Worm (Caenorhabditis elegans) whole organism, young adult: ENCODE data around the gene fbxb-43.

ENCODE experiments used
- F10E7.11 ChIP-seq: sonication (generic microtip); optimal IDR thresholded peaks from 2 replicates; lab custom pipeline; 2017; ENCODE audit warnings: mild to moderate bottlenecking, missing genetic modification characterization, moderate library complexity, missing compliant biosample characterization
- F37B4.10 ChIP-seq: fragments of 200-800 bp; sonication (Bioruptor generic); IDR thresholded peaks from 2 replicates; pipeline ENCODE4 v1.3.6; 2022; ENCODE audit warnings: missing genetic modification characterization, missing compliant biosample characterization
- F49E8.2 ChIP-seq: sonication (generic microtip); optimal IDR thresholded peaks from 3 replicates; lab custom pipeline; 2017; ENCODE audit warnings: missing genetic modification characterization, mild to moderate bottlenecking, missing compliant biosample characterization, antibody characterized with exemption, moderate library complexity; ENCODE audit not compliant: insufficient read depth
- F57A8.1 ChIP-seq: fragments of 200-800 bp; sonication (Bioruptor generic); optimal IDR thresholded peaks from 2 replicates; lab custom pipeline; 2018; ENCODE audit warnings: mild to moderate bottlenecking, missing genetic modification characterization, moderate library complexity, missing compliant biosample characterization
- K11D2.4 ChIP-seq: fragments of 200-800 bp; sonication (Bioruptor generic); IDR thresholded peaks from 2 replicates; pipeline ENCODE4 v1.3.6; 2022; ENCODE audit warnings: missing genetic modification reagents, missing genetic modification characterization, missing compliant biosample characterization
- T26A5.8 ChIP-seq: sonication (generic microtip); optimal IDR thresholded peaks from 2 replicates; lab custom pipeline; 2016; ENCODE audit warnings: missing genetic modification characterization, missing compliant biosample characterization
- Y53F4B.3 ChIP-seq: fragments of 200-800 bp; sonication (Bioruptor generic); IDR thresholded peaks from 2 replicates; pipeline ENCODE4 v1.3.6; 2022; ENCODE audit warnings: missing genetic modification reagents, missing genetic modification characterization, missing compliant biosample characterization
- Y67H2A.10 ChIP-seq: fragments of 200-800 bp; sonication (Bioruptor generic); conservative IDR thresholded peaks from 2 replicates; pipeline ENCODE4 v1.3.6; 2022; ENCODE audit warnings: missing genetic modification reagents, missing genetic modification characterization, missing compliant biosample characterization
- aptf-2 ChIP-seq: fragments of 200-800 bp; sonication (Bioruptor generic); conservative IDR thresholded peaks from 2 replicates; pipeline ENCODE4 v1.3.6; 2022; ENCODE audit warnings: missing genetic modification reagents, missing genetic modification characterization, missing compliant biosample characterization
- aptf-3 ChIP-seq: fragments of 200-800 bp; sonication (Bioruptor generic); IDR thresholded peaks from 2 replicates; pipeline ENCODE4 v1.3.6; 2022; ENCODE audit warnings: missing genetic modification characterization, missing compliant biosample characterization
- attf-5 ChIP-seq: fragments of 200-800 bp; sonication (Bioruptor generic); optimal IDR thresholded peaks from 2 replicates; lab custom pipeline; 2018; ENCODE audit warnings: mild to moderate bottlenecking, missing genetic modification characterization, missing compliant biosample characterization
- ceh-91 ChIP-seq: fragments of 200-800 bp; sonication (Bioruptor generic); IDR thresholded peaks from 2 replicates; pipeline ENCODE4 v1.3.6; 2022; ENCODE audit warnings: missing genetic modification reagents, missing genetic modification characterization, missing compliant biosample characterization
- dox-1 ChIP-seq: fragments of 200-800 bp; sonication (Bioruptor generic); IDR thresholded peaks from 2 replicates; pipeline ENCODE4 v1.3.6; 2022; ENCODE audit warnings: missing genetic modification reagents, missing genetic modification characterization, missing compliant biosample characterization
- dpff-1 ChIP-seq: sonication (generic microtip); optimal IDR thresholded peaks from 2 replicates; lab custom pipeline; 2017; ENCODE audit warnings: mild to moderate bottlenecking, missing genetic modification characterization, missing compliant biosample characterization
- dpl-1 ChIP-seq: fragments of 150-350 bp; optimal IDR thresholded peaks from 2 replicates; lab custom pipeline; 2014; ENCODE audit warnings: missing biosample characterization, missing genetic modification reagents, missing genetic modification characterization
- egl-18 ChIP-seq: fragments of 200-800 bp; sonication (Bioruptor generic); IDR thresholded peaks from 2 replicates; pipeline ENCODE4 v1.3.6; 2022; ENCODE audit warnings: missing genetic modification reagents, missing genetic modification characterization, missing compliant biosample characterization
- ets-4 ChIP-seq: fragments of 200-800 bp; sonication (Bioruptor generic); optimal IDR thresholded peaks from 2 replicates; lab custom pipeline; 2018; ENCODE audit warnings: mild to moderate bottlenecking, missing genetic modification characterization, missing compliant biosample characterization
- fkh-3 ChIP-seq: sonication (generic microtip); optimal IDR thresholded peaks from 2 replicates; lab custom pipeline; 2016; ENCODE audit warnings: mild to moderate bottlenecking, missing genetic modification characterization, missing compliant biosample characterization
- hlh-12 ChIP-seq: sonication (generic microtip); optimal IDR thresholded peaks from 2 replicates; lab custom pipeline; 2016; ENCODE audit warnings: missing genetic modification characterization, missing compliant biosample characterization
- hrde-1 ChIP-seq: sonication (generic microtip); optimal IDR thresholded peaks from 2 replicates; lab custom pipeline; 2016; ENCODE audit warnings: missing genetic modification characterization, mild to moderate bottlenecking, missing compliant biosample characterization, moderate library complexity, missing genotype, missing genetic modification reagents, borderline replicate concordance
- hsf-1 ChIP-seq: fragments of 200-800 bp; sonication (Bioruptor generic); IDR thresholded peaks from 2 replicates; pipeline ENCODE4 v1.3.6; 2022; ENCODE audit warnings: missing genetic modification reagents, missing genetic modification characterization, missing compliant biosample characterization
- let-526 ChIP-seq: fragments of 200-800 bp; sonication (Bioruptor generic); IDR thresholded peaks from 2 replicates; pipeline ENCODE4 v1.3.6; 2022; ENCODE audit warnings: missing genetic modification reagents, missing genetic modification characterization, missing compliant biosample characterization
- lin-26 ChIP-seq: fragments of 200-800 bp; sonication (Bioruptor generic); IDR thresholded peaks from 2 replicates; pipeline ENCODE4 v1.3.6; 2022; ENCODE audit warnings: missing genetic modification reagents, missing genetic modification characterization, missing compliant biosample characterization
- lsl-1 ChIP-seq: fragments of 200-800 bp; sonication (Bioruptor generic); optimal IDR thresholded peaks from 2 replicates; lab custom pipeline; 2018; ENCODE audit warnings: mild to moderate bottlenecking, missing genetic modification characterization, moderate library complexity, missing compliant biosample characterization
- madf-10 ChIP-seq: sonication (generic microtip); optimal IDR thresholded peaks from 2 replicates; lab custom pipeline; 2016; ENCODE audit warnings: mild to moderate bottlenecking, missing genetic modification characterization, missing compliant biosample characterization
- madf-6 ChIP-seq: fragments of 200-800 bp; sonication (Bioruptor generic); IDR thresholded peaks from 2 replicates; pipeline ENCODE4 v1.3.6; 2022; ENCODE audit warnings: missing genetic modification reagents, missing genetic modification characterization, missing compliant biosample characterization
- mes-4 ChIP-seq: sonication (generic microtip); optimal IDR thresholded peaks from 2 replicates; lab custom pipeline; 2016; ENCODE audit warnings: missing genotype, missing genetic modification characterization, missing compliant biosample characterization
- nfya-2 ChIP-seq: fragments of 200-800 bp; sonication (Bioruptor generic); IDR thresholded peaks from 2 replicates; pipeline ENCODE4 v1.3.6; 2022; ENCODE audit warnings: missing genetic modification reagents, missing genetic modification characterization, missing compliant biosample characterization
- nhr-120 ChIP-seq: fragments of 200-800 bp; sonication (Bioruptor generic); IDR thresholded peaks from 2 replicates; pipeline ENCODE4 v1.3.6; 2022; ENCODE audit warnings: missing genetic modification characterization, missing compliant biosample characterization
- nhr-27 ChIP-seq: fragments of 200-800 bp; sonication (Bioruptor generic); optimal IDR thresholded peaks from 2 replicates; lab custom pipeline; 2018; ENCODE audit warnings: mild to moderate bottlenecking, missing genetic modification characterization, moderate library complexity, missing compliant biosample characterization
- nhr-80 ChIP-seq: sonication (generic microtip); optimal IDR thresholded peaks from 2 replicates; lab custom pipeline; 2016; ENCODE audit warnings: missing genetic modification characterization, missing compliant biosample characterization
- nhr-90 ChIP-seq: sonication (generic microtip); optimal IDR thresholded peaks from 2 replicates; lab custom pipeline; 2016; ENCODE audit warnings: missing genotype, mild to moderate bottlenecking, missing genetic modification characterization, missing compliant biosample characterization
- rpc-1 ChIP-seq, 2 experiments: fragments of 150-350 bp in 1 of 2; sonication (generic microtip) in 1 of 2; optimal IDR thresholded peaks; 2 replicates each; lab custom pipeline; 2014 to 2018; ENCODE audit warnings: missing biosample characterization in 1 of 2, missing genetic modification characterization in 1 of 2, missing genetic modification reagents in 1 of 2, missing genotype in 1 of 2
- snpc-1.1 ChIP-seq: sonication (generic microtip); optimal IDR thresholded peaks from 2 replicates; lab custom pipeline; 2017; ENCODE audit warnings: missing genetic modification characterization, mild to moderate bottlenecking, missing compliant biosample characterization, antibody characterized with exemption, moderate library complexity, missing genotype, missing genetic modification reagents; ENCODE audit not compliant: insufficient read depth
- snpc-4 ChIP-seq, 5 experiments: fragments of 150-350 bp in 1 of 5; sonication (generic microtip) in 4 of 5; optimal IDR thresholded peaks; 2 replicates each; lab custom pipeline; 2014 to 2018; ENCODE audit warnings: missing genetic modification characterization in 5 of 5, missing biosample characterization in 3 of 5, antibody characterized with exemption in 2 of 5, mild to moderate bottlenecking in 2 of 5, missing compliant biosample characterization in 2 of 5, missing genotype in 2 of 5, moderate library complexity in 2 of 5, missing genetic modification reagents in 1 of 5
- sptf-2 ChIP-seq: fragments of 200-800 bp; sonication (Bioruptor generic); optimal IDR thresholded peaks from 2 replicates; lab custom pipeline; 2018; ENCODE audit warnings: mild to moderate bottlenecking, missing genetic modification characterization, missing compliant biosample characterization
- tbp1 ChIP-seq: fragments of 200-800 bp; sonication (Bioruptor generic); optimal IDR thresholded peaks from 2 replicates; lab custom pipeline; 2018; ENCODE audit warnings: mild to moderate bottlenecking, missing genetic modification characterization, missing compliant biosample characterization
- tbx-9 ChIP-seq: sonication (generic microtip); optimal IDR thresholded peaks from 2 replicates; lab custom pipeline; 2016; ENCODE audit warnings: borderline replicate concordance, missing genetic modification characterization, inconsistent platforms, missing compliant biosample characterization
- tlf-1 ChIP-seq: fragments of 200-800 bp; sonication (Bioruptor generic); optimal IDR thresholded peaks from 2 replicates; lab custom pipeline; 2018; ENCODE audit warnings: mild to moderate bottlenecking, missing genetic modification characterization, missing compliant biosample characterization
- xnd-1 ChIP-seq: sonication (generic microtip); optimal IDR thresholded peaks from 2 replicates; lab custom pipeline; 2016; ENCODE audit warnings: missing genotype, missing genetic modification reagents, missing genetic modification characterization, missing compliant biosample characterization
- zim-3 ChIP-seq: sonication (generic microtip); optimal IDR thresholded peaks from 2 replicates; lab custom pipeline; 2017; ENCODE audit warnings: mild to moderate bottlenecking, missing genetic modification characterization, moderate library complexity, missing compliant biosample characterization
- ztf-6 ChIP-seq: fragments of 200-800 bp; sonication (Bioruptor generic); IDR thresholded peaks from 2 replicates; pipeline ENCODE4 v1.3.6; 2022; ENCODE audit warnings: missing genetic modification reagents, missing genetic modification characterization, missing compliant biosample characterization

Gene fbxb-43

DNA sequence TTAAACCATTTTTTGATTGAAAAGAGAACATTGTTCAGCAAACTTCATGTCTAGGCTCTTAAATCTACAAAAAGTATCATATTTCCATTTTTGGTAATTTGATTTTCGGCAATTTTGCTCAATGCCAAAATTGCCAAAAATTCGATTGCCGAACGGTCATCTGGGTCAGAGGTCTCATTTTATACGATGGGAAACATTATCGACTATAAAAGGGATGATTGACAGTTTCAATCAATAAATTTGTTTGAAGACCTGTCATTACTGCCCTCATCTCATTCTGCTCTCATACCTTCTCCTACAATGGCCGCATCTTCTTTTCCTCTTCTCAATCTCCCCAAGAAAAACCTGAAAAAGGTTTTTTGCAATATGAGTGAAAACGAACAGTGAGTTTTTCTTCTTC lies 25.8 kb downstream of the fbxb-43 start, which contains the start of gene K05F6.14:
K05F6.14 (plus strand) TSS at position 301 of the 400 bp plus-strand sequence.
- TF ChIP-seq dox-1 (no peak), Y53F4B.3 (no peak), egl-18 (no peak), F49E8.2 (tag; lab: Kevin White, UChicago) (no peak), xnd-1 (tag; lab: Kevin White, UChicago) (no peak), nhr-90 (tag; lab: Kevin White, UChicago) (no peak), nhr-80 (tag; lab: Kevin White, UChicago) (no peak), tbp1 (GFP tag; lab: Kevin White, UChicago) (no peak), sptf-2 (GFP tag; lab: Kevin White, UChicago) (no peak), aptf-2 (GFP tag; lab: Robert Waterston, UW) (no peak), T26A5.8 (tag; lab: Kevin White, UChicago) (no peak), let-526 (GFP tag; lab: Robert Waterston, UW) (no peak), tlf-1 (GFP tag; lab: Kevin White, UChicago) (no peak), tbx-9 (tag; lab: Kevin White, UChicago) (no peak), lin-26 (GFP tag; lab: Robert Waterston, UW) (no peak), ets-4 (GFP tag; lab: Kevin White, UChicago) (no peak), F10E7.11 (no peak), snpc-1.1 (tag; lab: Kevin White, UChicago) (no peak), F57A8.1 (no peak)

DNA sequence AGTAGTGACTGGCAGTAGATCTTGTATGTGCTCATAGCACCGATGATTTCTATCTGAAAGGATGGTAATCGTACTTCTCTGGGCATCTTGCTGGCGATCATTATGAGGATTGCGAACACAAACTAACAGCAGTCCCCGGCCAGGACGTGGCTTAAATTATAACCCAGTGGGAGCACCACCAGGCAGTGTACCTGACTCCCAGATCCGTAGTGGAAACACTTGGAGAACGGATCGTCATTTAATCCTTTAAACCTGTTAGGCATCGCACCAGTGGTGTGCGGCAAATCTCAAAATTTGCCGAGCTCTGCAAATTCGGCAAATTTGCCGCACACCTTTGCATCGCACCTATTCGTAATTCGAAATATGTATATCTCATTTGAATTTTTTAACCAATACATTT lies 31.6 kb downstream of the fbxb-43 start, which contains the start of gene K05F6.8:
K05F6.8 (minus strand) TSS at position 101 of the 400 bp plus-strand sequence.
- no peak for TF ChIP-seq mes-4 (tag; lab: Kevin White, UChicago)
- no peak for TF ChIP-seq dpl-1
- TF ChIP-seq madf-10 (tag; lab: Kevin White, UChicago), result no peak

DNA sequence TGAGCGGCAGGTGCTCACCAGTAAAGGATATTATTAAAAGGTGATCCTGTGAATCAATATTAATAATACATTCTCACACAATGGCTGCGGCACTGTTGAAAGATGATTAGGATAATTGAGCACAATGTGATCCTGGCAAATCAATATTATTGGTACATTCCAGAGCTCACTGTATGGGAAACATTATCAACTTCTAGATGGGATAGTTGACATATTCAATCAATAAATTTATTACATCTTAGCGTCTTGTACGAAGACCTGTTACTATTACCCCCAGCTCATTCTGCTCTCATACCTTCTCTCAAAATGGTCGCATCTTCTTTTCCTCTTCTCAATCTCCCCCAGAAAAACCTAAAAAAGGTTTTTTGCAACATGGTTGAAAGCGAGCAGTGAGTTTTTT lies 32.2 kb downstream of the fbxb-43 start, which contains the start of gene fbxb-49:
fbxb-49 (plus strand) TSS at position 301 of the 400 bp plus-strand sequence.
- no peak for TF ChIP-seq lsl-1
- TF ChIP-seq snpc-1.1 (tag; lab: Kevin White, UChicago), result no peak
- no peak for TF ChIP-seq ztf-6 (GFP tag; lab: Robert Waterston, UW)
- TF ChIP-seq madf-6 (GFP tag; lab: Robert Waterston, UW), result no peak
- no peak for TF ChIP-seq hsf-1 (GFP tag; lab: Robert Waterston, UW)
- no peak for TF ChIP-seq rpc-1 (optimal IDR thresholded peaks at IDR 0.05; lab: Kevin White, UChicago)
- no peak for TF ChIP-seq rpc-1 (tag; optimal IDR thresholded peaks at IDR 0.05; lab: Kevin White, UChicago)
- no peak for TF ChIP-seq hrde-1 (tag; lab: Kevin White, UChicago)
- TF ChIP-seq ceh-91 (GFP tag; lab: Robert Waterston, UW), result no peak
- TF ChIP-seq hlh-12, result no peak
- TF ChIP-seq F57A8.1, result no peak
- no peak for TF ChIP-seq nhr-120 (GFP tag; lab: Robert Waterston, UW)
- no peak for TF ChIP-seq F37B4.10 (GFP tag; lab: Robert Waterston, UW)
- no peak for TF ChIP-seq attf-5 (GFP tag; lab: Kevin White, UChicago)
- TF ChIP-seq K11D2.4, result no peak
- no peak for TF ChIP-seq fkh-3

DNA sequence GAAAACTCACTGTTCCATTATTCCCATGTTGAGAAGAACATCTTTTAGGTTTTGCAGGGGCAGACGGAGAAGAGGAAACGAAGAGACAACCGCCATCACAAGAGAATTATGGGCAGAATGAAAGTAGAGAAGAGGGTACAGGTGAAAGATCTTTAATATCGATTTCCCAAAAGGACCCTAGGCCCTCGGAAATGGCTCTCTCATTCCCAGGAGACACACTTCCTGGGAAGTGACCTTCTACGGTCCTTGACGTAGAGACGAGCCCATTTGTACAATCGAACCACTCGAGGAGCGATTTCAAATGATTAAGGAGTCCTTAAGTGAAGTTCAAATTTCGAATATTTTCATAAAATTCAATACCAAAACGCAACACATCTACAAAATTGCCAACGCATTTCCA lies 35.0 kb downstream of the fbxb-43 start, which contains the start of gene fbxb-46:
fbxb-46 (minus strand) TSS at position 101 of the 400 bp plus-strand sequence.
- TF ChIP-seq xnd-1 (tag; lab: Kevin White, UChicago), result no peak
- no peak for TF ChIP-seq nfya-2 (GFP tag; lab: Robert Waterston, UW)
- no peak for TF ChIP-seq dpff-1
- TF ChIP-seq aptf-3, result no peak
- TF ChIP-seq zim-3 (tag; lab: Kevin White, UChicago), result no peak
- no peak for TF ChIP-seq tlf-1 (GFP tag; lab: Kevin White, UChicago)
- no peak for TF ChIP-seq snpc-4 (GFP tag; optimal IDR thresholded peaks at IDR 0.05; lab: Kevin White, UChicago)
- no peak for TF ChIP-seq snpc-4 (tag; optimal IDR thresholded peaks at IDR 0.05; lab: Kevin White, UChicago)
- no peak for TF ChIP-seq nhr-27 (tag; lab: Kevin White, UChicago)
- TF ChIP-seq tbp1 (GFP tag; lab: Kevin White, UChicago), result no peak
- TF ChIP-seq Y67H2A.10, result no peak
